Fruit fly (Drosophila melanogaster): ENCODE measurements around the gene CG42779.

CG42779 gene

DNA sequence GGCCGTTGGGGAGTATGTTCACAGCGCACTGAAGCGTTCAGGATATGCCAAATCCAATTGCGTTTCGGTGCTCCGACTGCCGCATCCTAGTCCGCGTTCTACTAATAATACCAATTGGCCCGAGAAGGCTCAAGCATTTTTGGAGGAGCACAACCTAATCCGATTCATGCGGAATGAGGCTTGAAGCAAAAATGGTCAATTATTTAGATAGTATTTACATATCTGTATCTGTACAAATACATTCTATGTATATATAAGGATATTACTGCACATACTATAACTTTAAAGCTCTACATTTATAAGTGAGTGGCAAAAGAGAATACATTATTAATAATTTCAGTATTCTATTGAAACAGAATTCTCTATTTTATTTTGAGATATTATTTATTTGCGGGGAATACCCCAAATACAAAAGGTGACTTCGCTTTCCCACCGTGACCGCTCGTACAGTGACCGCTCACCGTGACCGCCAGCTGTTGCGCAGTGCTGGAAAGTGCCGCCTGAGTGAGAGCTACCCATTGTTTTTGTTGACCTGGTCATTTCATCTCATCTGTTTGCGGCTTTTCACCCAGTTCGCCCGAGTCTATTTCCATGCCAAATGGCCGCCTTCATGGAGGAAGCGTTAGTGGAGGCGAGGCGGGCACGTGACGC is 30.1 kb downstream of the CG42779 start, which contains the start of gene CG5292 (continued):
- TF ChIP-seq gfzf (GFP tag; optimal IDR thresholded peaks at IDR 0.05) (no peak), mam (GFP tag; optimal IDR thresholded peaks at IDR 0.05) (peak; percentile 47), inv (GFP tag; IDR thresholded peaks at IDR 0.05; ENCODE audit: partially characterized antibody) (peak; percentile 19; the same call in 1 of the 2 replicates), jing (GFP tag; optimal IDR thresholded peaks at IDR 0.05) (no peak), Bteb2 (GFP tag; optimal IDR thresholded peaks at IDR 0.05) (no peak), CG7271 (tag; optimal IDR thresholded peaks at IDR 0.05) (no peak), pnt (GFP tag; optimal IDR thresholded peaks at IDR 0.05) (no peak), CG13123 (GFP tag; optimal IDR thresholded peaks at IDR 0.05) (no peak), tx (GFP tag; optimal IDR thresholded peaks at IDR 0.05) (no peak), crol (GFP tag; IDR thresholded peaks at IDR 0.05) (no peak), CG8089 (GFP tag; optimal IDR thresholded peaks at IDR 0.05) (no peak), CG9797 (GFP tag; optimal IDR thresholded peaks at IDR 0.05) (no peak), tio (GFP tag; optimal IDR thresholded peaks at IDR 0.05) (no peak), jumu (GFP tag; optimal IDR thresholded peaks at IDR 0.05) (no peak), oc (tag; optimal IDR thresholded peaks at IDR 0.05) (no peak), Mad (GFP tag; optimal IDR thresholded peaks at IDR 0.05) (peak; percentile 31), peb (GFP tag; IDR thresholded peaks at IDR 0.05) (no peak), lmd (GFP tag; IDR thresholded peaks at IDR 0.05) (peak; percentile 42; the same call in 1 of the 2 replicates), Ets65A (GFP tag) (peak; percentile 94), sd (tag; optimal IDR thresholded peaks at IDR 0.05) (no peak), dan (GFP tag; IDR thresholded peaks at IDR 0.05) (no peak), E2f2 (GFP tag; IDR thresholded peaks at IDR 0.05) (peak; percentile 65), crp (GFP tag; optimal IDR thresholded peaks at IDR 0.05) (peak; percentile 89 to 98), CG18599 (GFP tag; optimal IDR thresholded peaks at IDR 0.05) (peak; percentile 59), zfh2 (GFP tag; optimal IDR thresholded peaks at IDR 0.05) (peak; percentile 49), disco-r (GFP tag; optimal IDR thresholded peaks at IDR 0.05) (peak; percentile 20), hkb (optimal IDR thresholded peaks at IDR 0.05) (no peak), hkb (GFP tag; IDR thresholded peaks at IDR 0.05) (no peak; the same call in 1 of the 2 replicates), psq (GFP tag; optimal IDR thresholded peaks at IDR 0.05) (no peak), CG17186 (GFP tag; optimal IDR thresholded peaks at IDR 0.05) (peak; percentile 13), CG13287 (GFP tag; IDR thresholded peaks at IDR 0.05; ENCODE audit: partially characterized antibody) (peak; percentile 71), Fer2 (tag; optimal IDR thresholded peaks at IDR 0.05) (peak; percentile 19), bigmax (GFP tag; optimal IDR thresholded peaks at IDR 0.05) (no peak), sug (tag; optimal IDR thresholded peaks at IDR 0.05) (no peak), ranshi (GFP tag; IDR thresholded peaks at IDR 0.05) (peak; percentile 51), Dip3 (GFP tag; optimal IDR thresholded peaks at IDR 0.05) (peak; percentile 30), CG30431 (GFP tag; optimal IDR thresholded peaks at IDR 0.05) (no peak), Mes4 (GFP tag; optimal IDR thresholded peaks at IDR 0.05) (no peak), Pdp1 (GFP tag; optimal IDR thresholded peaks at IDR 0.05) (peak in 1 of 2 experiments; percentile 28), vvl (GFP tag; IDR thresholded peaks at IDR 0.05) (peak; percentile 81), tup (GFP tag; optimal IDR thresholded peaks at IDR 0.05) (peak; percentile 32), CHES-1-like (GFP tag; optimal IDR thresholded peaks at IDR 0.05) (no peak), tgo (GFP tag; IDR thresholded peaks at IDR 0.05) (peak; percentile 52; the same call in 2 of the 3 replicates), CG17359 (tag; optimal IDR thresholded peaks at IDR 0.05) (no peak), CG10274 (GFP tag; optimal IDR thresholded peaks at IDR 0.05) (no peak), Bdp1 (GFP tag; optimal IDR thresholded peaks at IDR 0.05) (peak; percentile 9), C15 (GFP tag; IDR thresholded peaks at IDR 0.05) (0 out of 3 replicates have a peak, but pooled peaks have one; percentile 21), cwo (GFP tag; optimal IDR thresholded peaks at IDR 0.05) (peak; percentile 9), Lim3 (GFP tag; IDR thresholded peaks at IDR 0.05) (no peak), ftz-f1 (GFP tag; optimal IDR thresholded peaks at IDR 0.05) (peak; percentile 68), HLH3B (GFP tag; IDR thresholded peaks at IDR 0.05) (peak; percentile 51)

Data from whole organism, embryonic.